Worm (Caenorhabditis elegans) whole organism, young adult: ENCODE data around the gene egl-9.

Source experiments
- B0035.1 ChIP-seq: sonication (generic microtip); optimal IDR thresholded peaks from 2 replicates; lab custom pipeline; 2016; ENCODE audit warnings: missing genetic modification characterization, mild to moderate bottlenecking, missing compliant biosample characterization, missing genotype, missing genetic modification reagents
- B0336.3 ChIP-seq: fragments of 200-800 bp; sonication (Bioruptor generic); IDR thresholded peaks from 2 replicates; pipeline ENCODE4 v1.3.6; 2022; ENCODE audit warnings: missing genetic modification characterization, missing compliant biosample characterization
- C17E4.6 ChIP-seq: fragments of 200-800 bp; sonication (Bioruptor generic); IDR thresholded peaks from 2 replicates; pipeline ENCODE4 v1.3.6; 2022; ENCODE audit warnings: missing genetic modification reagents, missing genetic modification characterization, missing compliant biosample characterization
- D2030.7 ChIP-seq: fragments of 200-800 bp; sonication (Bioruptor generic); IDR thresholded peaks from 2 replicates; pipeline ENCODE4 v1.3.6; 2022; ENCODE audit warnings: missing genetic modification reagents, missing genetic modification characterization, missing compliant biosample characterization
- F10E7.11 ChIP-seq: sonication (generic microtip); optimal IDR thresholded peaks from 2 replicates; lab custom pipeline; 2017; ENCODE audit warnings: mild to moderate bottlenecking, missing genetic modification characterization, moderate library complexity, missing compliant biosample characterization
- T07F8.4 ChIP-seq: sonication (generic microtip); optimal IDR thresholded peaks from 2 replicates; lab custom pipeline; 2016; ENCODE audit warnings: mild to moderate bottlenecking, missing genetic modification characterization, moderate library complexity, missing compliant biosample characterization
- ZK185.1 ChIP-seq: sonication (generic microtip); optimal IDR thresholded peaks from 2 replicates; lab custom pipeline; 2016; ENCODE audit warnings: mild to moderate bottlenecking, missing genetic modification characterization, missing compliant biosample characterization; ENCODE audit not compliant: poor library complexity, severe bottlenecking
- akir-1 ChIP-seq: fragments of 200-800 bp; sonication (Bioruptor generic); optimal IDR thresholded peaks from 2 replicates; lab custom pipeline; 2018; ENCODE audit warnings: mild to moderate bottlenecking, missing genetic modification characterization, moderate library complexity, missing compliant biosample characterization
- ama-1 ChIP-seq, 3 experiments: fragments of 150-350 bp in 1 of 3; sonication (generic microtip) in 2 of 3; optimal IDR thresholded peaks; 2 replicates each; lab custom pipeline; 2014 to 2018; ENCODE audit warnings: missing biosample characterization in 2 of 3, missing genetic modification characterization in 2 of 3, missing genetic modification reagents in 2 of 3
- attf-5 ChIP-seq: fragments of 200-800 bp; sonication (Bioruptor generic); optimal IDR thresholded peaks from 2 replicates; lab custom pipeline; 2018; ENCODE audit warnings: mild to moderate bottlenecking, missing genetic modification characterization, missing compliant biosample characterization
- bed-1 ChIP-seq: fragments of 200-800 bp; sonication (Bioruptor generic); IDR thresholded peaks from 2 replicates; pipeline ENCODE4 v1.3.6; 2022; ENCODE audit warnings: missing genetic modification reagents, missing genetic modification characterization, missing compliant biosample characterization
- bed-2 ChIP-seq: fragments of 200-800 bp; sonication (Bioruptor generic); IDR thresholded peaks from 2 replicates; pipeline ENCODE4 v1.3.6; 2022; ENCODE audit warnings: missing genetic modification reagents, missing genetic modification characterization, missing compliant biosample characterization
- cebp-1 ChIP-seq, 2 experiments: fragments of 200-800 bp in 1 of 2; sonication (Bioruptor generic) in 1 of 2; sonication (generic microtip) in 1 of 2; IDR thresholded peaks in 1 of 2; optimal IDR thresholded peaks in 1 of 2; 2 replicates each; pipeline versions ENCODE4 v1.3.6 to Lab custom; 2017 to 2022; ENCODE audit warnings: missing compliant biosample characterization in 2 of 2, missing genetic modification characterization in 2 of 2, mild to moderate bottlenecking in 1 of 2, missing genetic modification reagents in 1 of 2, moderate library complexity in 1 of 2
- ceh-27 ChIP-seq: fragments of 200-800 bp; sonication (Bioruptor generic); optimal IDR thresholded peaks from 2 replicates; lab custom pipeline; 2018; ENCODE audit warnings: mild to moderate bottlenecking, missing genetic modification characterization, moderate library complexity, missing compliant biosample characterization
- die-1 ChIP-seq: sonication (generic microtip); optimal IDR thresholded peaks from 2 replicates; lab custom pipeline; 2016; ENCODE audit warnings: missing genotype, mild to moderate bottlenecking, missing genetic modification characterization, missing compliant biosample characterization
- dox-1 ChIP-seq: fragments of 200-800 bp; sonication (Bioruptor generic); IDR thresholded peaks from 2 replicates; pipeline ENCODE4 v1.3.6; 2022; ENCODE audit warnings: missing genetic modification reagents, missing genetic modification characterization, missing compliant biosample characterization
- egrh-3 ChIP-seq: fragments of 200-800 bp; sonication (Bioruptor generic); IDR thresholded peaks from 2 replicates; pipeline ENCODE4 v1.3.6; 2022; ENCODE audit warnings: missing genetic modification reagents, missing genetic modification characterization, missing compliant biosample characterization
- ets-4 ChIP-seq: fragments of 200-800 bp; sonication (Bioruptor generic); optimal IDR thresholded peaks from 2 replicates; lab custom pipeline; 2018; ENCODE audit warnings: mild to moderate bottlenecking, missing genetic modification characterization, missing compliant biosample characterization
- him-1 ChIP-seq: sonication (generic microtip); optimal IDR thresholded peaks from 2 replicates; lab custom pipeline; 2016; ENCODE audit warnings: missing genotype, missing genetic modification reagents, missing genetic modification characterization, missing compliant biosample characterization
- hsf-1 ChIP-seq: fragments of 200-800 bp; sonication (Bioruptor generic); IDR thresholded peaks from 2 replicates; pipeline ENCODE4 v1.3.6; 2022; ENCODE audit warnings: missing genetic modification reagents, missing genetic modification characterization, missing compliant biosample characterization
- let-607 ChIP-seq, 2 experiments: fragments of 200-800 bp in 1 of 2; sonication (Bioruptor generic) in 1 of 2; sonication (generic microtip) in 1 of 2; optimal IDR thresholded peaks; 2 replicates each; lab custom pipeline; 2016 to 2018; ENCODE audit warnings: mild to moderate bottlenecking in 2 of 2, missing compliant biosample characterization in 2 of 2, missing genetic modification characterization in 2 of 2, moderate library complexity in 2 of 2, missing genotype in 1 of 2
- lin-26 ChIP-seq: fragments of 200-800 bp; sonication (Bioruptor generic); IDR thresholded peaks from 2 replicates; pipeline ENCODE4 v1.3.6; 2022; ENCODE audit warnings: missing genetic modification reagents, missing genetic modification characterization, missing compliant biosample characterization
- madf-3 ChIP-seq: fragments of 200-800 bp; sonication (Bioruptor generic); IDR thresholded peaks from 2 replicates; pipeline ENCODE4 v1.3.6; 2022; ENCODE audit warnings: missing genetic modification reagents, missing genetic modification characterization, missing compliant biosample characterization
- mxl-1 ChIP-seq: sonication (generic microtip); optimal IDR thresholded peaks from 2 replicates; lab custom pipeline; 2016; ENCODE audit warnings: missing genetic modification characterization, missing compliant biosample characterization
- nhr-179 ChIP-seq: sonication (generic microtip); optimal IDR thresholded peaks from 2 replicates; lab custom pipeline; 2016; ENCODE audit warnings: mild to moderate bottlenecking, missing genetic modification characterization, missing compliant biosample characterization
- nhr-80 ChIP-seq: sonication (generic microtip); optimal IDR thresholded peaks from 2 replicates; lab custom pipeline; 2016; ENCODE audit warnings: missing genetic modification characterization, missing compliant biosample characterization
- sdz-38 ChIP-seq: sonication (generic microtip); optimal IDR thresholded peaks from 2 replicates; lab custom pipeline; 2016; ENCODE audit warnings: missing genotype, missing genetic modification characterization, missing compliant biosample characterization
- snpc-1.1 ChIP-seq: sonication (generic microtip); optimal IDR thresholded peaks from 2 replicates; lab custom pipeline; 2017; ENCODE audit warnings: missing genetic modification characterization, mild to moderate bottlenecking, missing compliant biosample characterization, antibody characterized with exemption, moderate library complexity, missing genotype, missing genetic modification reagents; ENCODE audit not compliant: insufficient read depth
- snpc-1.3 ChIP-seq: sonication (generic microtip); optimal IDR thresholded peaks from 2 replicates; lab custom pipeline; 2017; ENCODE audit warnings: missing genetic modification characterization, mild to moderate bottlenecking, missing compliant biosample characterization, antibody characterized with exemption, moderate library complexity, missing genotype, missing genetic modification reagents; ENCODE audit not compliant: insufficient read depth
- tlf-1 ChIP-seq: fragments of 200-800 bp; sonication (Bioruptor generic); optimal IDR thresholded peaks from 2 replicates; lab custom pipeline; 2018; ENCODE audit warnings: mild to moderate bottlenecking, missing genetic modification characterization, missing compliant biosample characterization
- ztf-18 ChIP-seq: sonication (generic microtip); optimal IDR thresholded peaks from 2 replicates; lab custom pipeline; 2016; ENCODE audit warnings: missing genotype, mild to moderate bottlenecking, missing genetic modification characterization, missing compliant biosample characterization
- ztf-25 ChIP-seq: fragments of 200-800 bp; sonication (Bioruptor generic); IDR thresholded peaks from 2 replicates; pipeline ENCODE4 v1.3.6; 2022; ENCODE audit warnings: missing genetic modification reagents, missing genetic modification characterization, missing compliant biosample characterization
- ztf-28 ChIP-seq: fragments of 200-800 bp; sonication (Bioruptor generic); IDR thresholded peaks from 2 replicates; pipeline ENCODE4 v1.3.6; 2022; ENCODE audit warnings: missing genetic modification reagents, missing genetic modification characterization, missing compliant biosample characterization
- ztf-6 ChIP-seq: fragments of 200-800 bp; sonication (Bioruptor generic); IDR thresholded peaks from 2 replicates; pipeline ENCODE4 v1.3.6; 2022; ENCODE audit warnings: missing genetic modification reagents, missing genetic modification characterization, missing compliant biosample characterization

Gene egl-9

DNA sequence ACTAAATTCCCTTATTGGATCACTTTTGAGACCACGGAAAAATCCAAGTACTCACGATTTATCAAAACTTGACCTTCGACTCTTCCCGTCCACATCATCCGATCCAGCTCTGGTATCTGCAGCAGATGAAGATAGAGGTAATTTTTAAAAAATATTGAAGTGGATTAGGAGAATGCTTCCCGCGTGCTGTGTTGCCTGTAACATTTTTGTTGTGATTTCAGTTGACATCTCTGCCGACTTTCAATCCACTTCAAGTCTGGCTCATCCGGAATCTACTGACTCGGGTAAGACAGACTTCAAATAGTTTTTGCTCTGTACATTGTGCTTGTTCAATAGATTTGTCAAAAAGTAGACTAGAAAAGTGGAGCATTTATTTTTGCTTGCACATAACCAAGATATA is 7.1 kb downstream of the egl-9 start:
- TF ChIP-seq lin-26 (GFP tag; lab: Robert Waterston, UW), result no peak
- no peak for TF ChIP-seq die-1
- no peak for TF ChIP-seq ztf-25 (GFP tag; lab: Robert Waterston, UW)
- TF ChIP-seq mxl-1, result no peak
- no peak for TF ChIP-seq tlf-1
- no peak for TF ChIP-seq hsf-1 (GFP tag; lab: Robert Waterston, UW)
- no peak for TF ChIP-seq egrh-3 (GFP tag; lab: Robert Waterston, UW)
- no peak for TF ChIP-seq snpc-1.1 (tag; lab: Kevin White, UChicago)
- no peak for TF ChIP-seq ztf-6
- TF ChIP-seq ztf-18 (tag; lab: Kevin White, UChicago), result no peak
- TF ChIP-seq him-1 (tag; lab: Kevin White, UChicago), result no peak
- no peak for TF ChIP-seq sdz-38 (tag; lab: Kevin White, UChicago)
- no peak for TF ChIP-seq ets-4 (GFP tag; lab: Kevin White, UChicago)

DNA sequence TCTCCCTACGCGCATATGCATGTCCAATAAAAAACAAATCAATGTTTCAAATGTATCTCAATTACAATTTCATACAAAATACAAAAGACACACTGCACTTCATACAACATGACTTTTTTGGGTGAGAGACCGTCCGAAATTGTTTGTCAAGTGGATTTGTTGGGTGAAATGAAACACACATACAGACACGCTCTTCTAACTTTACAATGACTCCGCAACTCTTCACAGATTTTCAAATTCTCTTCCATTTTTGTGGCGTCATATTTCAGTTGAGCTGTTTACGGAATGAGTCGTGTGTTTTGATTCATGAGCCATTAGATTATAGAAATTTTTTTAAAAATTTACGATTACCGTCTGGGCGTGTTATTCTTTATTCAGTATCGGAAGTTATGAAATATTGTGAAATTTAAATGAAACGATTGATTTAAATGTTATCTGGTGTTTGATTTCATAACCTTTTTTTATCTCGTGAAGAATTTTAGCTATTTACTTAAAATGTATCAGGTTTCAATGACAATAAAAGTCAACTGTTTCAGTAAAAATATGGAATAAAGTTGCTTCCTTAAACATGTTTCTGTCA is 8.6 kb downstream of the egl-9 start:
- TF ChIP-seq ceh-27 (GFP tag; lab: Kevin White, UChicago) (peak; percentile 4), madf-3 (peak; percentile 68; the same call in 1 of the 2 replicates), nhr-179 (tag; lab: Kevin White, UChicago) (no peak), ztf-28 (no peak), tlf-1 (no peak), ZK185.1 (tag; lab: Kevin White, UChicago) (peak; percentile 8), T07F8.4 (tag; lab: Kevin White, UChicago) (no peak), bed-1 (GFP tag; lab: Robert Waterston, UW) (no peak), cebp-1 (GFP tag; IDR thresholded peaks at IDR 0.05; lab: Robert Waterston, UW) (peak; percentile 51), cebp-1 (tag; optimal IDR thresholded peaks at IDR 0.05; lab: Kevin White, UChicago) (peak; percentile 85), akir-1 (GFP tag; lab: Kevin White, UChicago) (no peak), D2030.7 (no peak), ama-1 (optimal IDR thresholded peaks at IDR 0.05; lab: Kevin White, UChicago) (peak; percentile 66), ama-1 (GFP tag; optimal IDR thresholded peaks at IDR 0.05; lab: Kevin White, UChicago) (no peak), B0035.1 (tag; lab: Kevin White, UChicago) (peak; percentile 15), F10E7.11 (tag; lab: Kevin White, UChicago) (no peak)

ce11 chrV:10478097-10478828 is 9.9 kb downstream of the egl-9 start, which contains the start of the genes crp-1 and Y32F6B.9:
crp-1 (plus strand) TSS chrV:10478564.
Y32F6B.9 (plus strand) TSS chrV:10478699.
- peak in 1 of 2 experiments; percentile 27 for TF ChIP-seq let-607 (tag; optimal IDR thresholded peaks at IDR 0.05; lab: Kevin White, UChicago)
- no peak for TF ChIP-seq ztf-18 (tag; lab: Kevin White, UChicago)
- TF ChIP-seq attf-5 (GFP tag; lab: Kevin White, UChicago), result no peak
- TF ChIP-seq B0336.3 (GFP tag; lab: Robert Waterston, UW), result 0 out of 2 replicates have a peak, but pooled peaks have one; percentile 19
- TF ChIP-seq dox-1 (GFP tag; lab: Robert Waterston, UW), result peak; percentile 47
- no peak for TF ChIP-seq cebp-1 (GFP tag; IDR thresholded peaks at IDR 0.05; lab: Robert Waterston, UW)
- peak; percentile 13 for TF ChIP-seq cebp-1 (tag; optimal IDR thresholded peaks at IDR 0.05; lab: Kevin White, UChicago)
- TF ChIP-seq C17E4.6, result no peak
- no peak for TF ChIP-seq snpc-1.3 (tag; lab: Kevin White, UChicago)
- TF ChIP-seq nhr-80 (tag; lab: Kevin White, UChicago), result peak; percentile 55
- TF ChIP-seq bed-2 (GFP tag; lab: Robert Waterston, UW), result no peak
